Fruit fly (Drosophila melanogaster): ENCODE measurements around the gene Or13a.

Gene Or13a

DNA sequence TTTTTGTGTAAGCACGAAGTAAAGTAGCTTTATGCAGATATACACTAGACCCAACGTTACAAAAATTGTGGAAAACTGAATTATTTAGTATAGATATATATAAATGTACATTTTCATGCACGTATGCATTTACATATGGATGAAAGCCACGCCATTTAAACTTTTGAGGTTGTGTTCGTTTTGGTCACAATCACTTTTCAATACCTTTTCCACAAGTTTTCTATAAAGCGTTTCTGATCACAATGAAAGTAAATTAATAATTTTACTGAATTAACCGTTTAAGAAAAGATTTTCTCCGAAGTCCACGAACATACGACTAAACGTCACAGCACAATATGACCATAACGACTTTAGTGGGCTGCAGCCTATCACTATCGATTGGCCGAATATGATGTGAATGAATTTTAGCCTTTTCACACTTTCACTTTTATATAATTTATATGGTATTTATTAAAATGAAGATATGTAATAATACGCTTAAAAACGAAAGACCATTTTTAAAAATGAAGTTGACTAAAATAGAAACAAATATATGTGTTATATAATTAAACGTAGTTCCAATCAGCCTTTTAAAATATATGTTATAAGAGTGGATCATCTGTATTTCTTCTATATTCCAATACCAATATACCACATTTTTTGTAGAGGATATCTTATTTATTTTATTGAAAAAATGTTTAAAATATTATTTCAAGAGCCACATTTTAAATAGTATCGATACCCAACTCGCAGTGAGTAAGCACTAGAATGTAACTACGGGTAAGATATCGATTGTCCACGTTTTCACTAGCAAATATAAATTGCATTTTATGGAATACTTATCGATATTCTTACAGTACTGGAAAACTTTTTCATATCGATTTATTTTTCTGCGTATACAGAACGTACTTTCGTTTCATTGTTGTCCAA lies 17.6 kb downstream of the Or13a start, which contains the start of the genes CG46312, eIF5 and exd (continued):
- no peak for TF ChIP-seq Jarid2 (GFP tag; optimal IDR thresholded peaks at IDR 0.05)
- no peak for TF ChIP-seq emc (GFP tag; optimal IDR thresholded peaks at IDR 0.05)
- no peak for TF ChIP-seq ind (GFP tag; optimal IDR thresholded peaks at IDR 0.05)
- TF ChIP-seq run (tag; optimal IDR thresholded peaks at IDR 0.05): no peak
- no peak for TF ChIP-seq onecut (GFP tag; IDR thresholded peaks at IDR 0.05)
- peak; percentile 45 for TF ChIP-seq CG9797 (GFP tag; optimal IDR thresholded peaks at IDR 0.05)
- no peak for TF ChIP-seq CG1233 (GFP tag; optimal IDR thresholded peaks at IDR 0.05)
- no peak for TF ChIP-seq CG31441 (GFP tag; IDR thresholded peaks at IDR 0.05)
- no peak for TF ChIP-seq Kr (GFP tag; optimal IDR thresholded peaks at IDR 0.05)
- no peak for TF ChIP-seq CG33213 (GFP tag; optimal IDR thresholded peaks at IDR 0.05)
- no peak for TF ChIP-seq Lim3 (GFP tag; IDR thresholded peaks at IDR 0.05)
- peak; percentile 63 for TF ChIP-seq ato (GFP tag; IDR thresholded peaks at IDR 0.05; ENCODE audit: partially characterized antibody)
- TF ChIP-seq CG12659 (GFP tag; optimal IDR thresholded peaks at IDR 0.05): peak; percentile 30
- peak; percentile 15 for TF ChIP-seq nom (GFP tag; optimal IDR thresholded peaks at IDR 0.05)
- no peak for TF ChIP-seq CG12155 (GFP tag; optimal IDR thresholded peaks at IDR 0.05)
- no peak for TF ChIP-seq CG15696 (tag; optimal IDR thresholded peaks at IDR 0.05)
- peak; percentile 23 for TF ChIP-seq CG1603 (tag; optimal IDR thresholded peaks at IDR 0.05)
- TF ChIP-seq CG10979 (tag; optimal IDR thresholded peaks at IDR 0.05): no peak
- peak; percentile 22 for TF ChIP-seq CG17802 (tag; optimal IDR thresholded peaks at IDR 0.05)
- TF ChIP-seq CG13123 (GFP tag; optimal IDR thresholded peaks at IDR 0.05): no peak
- no peak for TF ChIP-seq CG10147 (GFP tag; optimal IDR thresholded peaks at IDR 0.05)
- no peak for TF ChIP-seq bowl (GFP tag; IDR thresholded peaks at IDR 0.05)
- no peak for TF ChIP-seq her (GFP tag; optimal IDR thresholded peaks at IDR 0.05)
- TF ChIP-seq CG15011 (GFP tag; optimal IDR thresholded peaks at IDR 0.05): no peak
- no peak for TF ChIP-seq YL-1 (GFP tag; optimal IDR thresholded peaks at IDR 0.05)
- TF ChIP-seq ssp (GFP tag; IDR thresholded peaks at IDR 0.05): peak; percentile 83
- TF ChIP-seq Vsx1 (GFP tag; optimal IDR thresholded peaks at IDR 0.05): no peak
- TF ChIP-seq CG7556 (GFP tag; optimal IDR thresholded peaks at IDR 0.05): peak; percentile 11
- TF ChIP-seq MBD-R2 (GFP tag; IDR thresholded peaks at IDR 0.05): no peak
- TF ChIP-seq lmd (GFP tag; IDR thresholded peaks at IDR 0.05): no peak
- TF ChIP-seq CG2116 (GFP tag; optimal IDR thresholded peaks at IDR 0.05): peak; percentile 40
- TF ChIP-seq fd3F (GFP tag; optimal IDR thresholded peaks at IDR 0.05): no peak
- TF ChIP-seq MESR4 (GFP tag; optimal IDR thresholded peaks at IDR 0.05): peak; percentile 70
- TF ChIP-seq BEAF-32 (GFP tag; optimal IDR thresholded peaks at IDR 0.05): peak; percentile 82
- 0 out of 3 replicates have a peak, but pooled peaks have one; percentile 60 for TF ChIP-seq Doc3 (GFP tag; IDR thresholded peaks at IDR 0.05; ENCODE audit: partially characterized antibody)
- 0 out of 2 replicates have a peak, but pooled peaks have one; percentile 23 for TF ChIP-seq sna (GFP tag; IDR thresholded peaks at IDR 0.05; ENCODE audit: partially characterized antibody)
- no peak for TF ChIP-seq B-H2 (GFP tag; optimal IDR thresholded peaks at IDR 0.05)
- no peak for TF ChIP-seq so (GFP tag; IDR thresholded peaks at IDR 0.05)
- TF ChIP-seq CG6654 (GFP tag; optimal IDR thresholded peaks at IDR 0.05): no peak
- TF ChIP-seq CG6765 (GFP tag; optimal IDR thresholded peaks at IDR 0.05): no peak
- TF ChIP-seq chinmo (GFP tag; IDR thresholded peaks at IDR 0.05; ENCODE audit: partially characterized antibody): peak; percentile 79; the same call in 2 of the 4 replicates
- no peak for TF ChIP-seq tio (GFP tag; optimal IDR thresholded peaks at IDR 0.05)
- no peak for TF ChIP-seq fu2 (GFP tag; optimal IDR thresholded peaks at IDR 0.05)
- TF ChIP-seq CG31365 (tag; optimal IDR thresholded peaks at IDR 0.05): no peak
- TF ChIP-seq Hr51 (GFP tag; optimal IDR thresholded peaks at IDR 0.05): no peak
- TF ChIP-seq ab (GFP tag; optimal IDR thresholded peaks at IDR 0.05): no peak
- no peak for TF ChIP-seq CHES-1-like (GFP tag; optimal IDR thresholded peaks at IDR 0.05)
- peak; percentile 12 for TF ChIP-seq CG3995 (GFP tag; optimal IDR thresholded peaks at IDR 0.05)

Data from whole organism, embryonic.